Worm (Caenorhabditis elegans): Measurements from ENCODE around the gene nphp-4.

DNA sequence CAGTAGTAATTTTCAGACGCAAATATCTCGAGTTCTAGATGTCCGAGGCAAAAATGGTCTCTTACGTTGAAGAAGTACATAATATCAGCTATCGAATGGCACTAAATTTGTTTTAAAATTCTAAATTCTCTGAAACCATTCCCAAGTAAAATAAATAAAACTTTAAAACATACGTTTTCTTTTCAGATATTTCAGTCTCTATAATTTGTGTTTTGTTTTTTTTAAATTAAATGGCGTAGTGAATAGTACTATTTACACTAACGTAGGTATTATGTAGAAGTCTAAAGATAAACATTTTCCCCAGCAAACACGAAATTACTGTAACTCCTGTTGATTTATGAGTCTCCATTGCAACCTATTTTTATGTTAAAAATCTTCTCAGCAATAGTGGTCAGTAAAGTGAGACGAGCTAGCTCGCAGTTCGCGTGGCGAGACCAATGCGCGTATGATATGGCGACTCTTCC, 26.2 kb downstream of the nphp-4 start:
- TF ChIP-seq saeg-2 (GFP tag; IDR thresholded peaks at IDR 0.05) (0 out of 2 replicates have a peak, but pooled peaks have one; percentile 26), nhr-76 (tag; optimal IDR thresholded peaks at IDR 0.05) (no peak), unc-62 (GFP tag; optimal IDR thresholded peaks at IDR 0.05 in 1 of 2) (no peak), unc-62 (tag; optimal IDR thresholded peaks at IDR 0.05) (no peak), aly-2 (tag; optimal IDR thresholded peaks at IDR 0.05) (no peak), nhr-77 (tag; optimal IDR thresholded peaks at IDR 0.05) (no peak), skn-1 (tag; optimal IDR thresholded peaks at IDR 0.05) (no peak), fos-1 (tag; optimal IDR thresholded peaks at IDR 0.05) (no peak), mxl-2 (GFP tag; conservative IDR thresholded peaks at IDR 0.05) (no peak), unc-130 (GFP tag; optimal IDR thresholded peaks at IDR 0.05) (no peak), nhr-42 (GFP tag; IDR thresholded peaks at IDR 0.05) (0 out of 2 replicates have a peak, but pooled peaks have one; percentile 72)
